Worm (Caenorhabditis elegans): Measurements from ENCODE around the gene srz-47.

srz-47 gene

DNA sequence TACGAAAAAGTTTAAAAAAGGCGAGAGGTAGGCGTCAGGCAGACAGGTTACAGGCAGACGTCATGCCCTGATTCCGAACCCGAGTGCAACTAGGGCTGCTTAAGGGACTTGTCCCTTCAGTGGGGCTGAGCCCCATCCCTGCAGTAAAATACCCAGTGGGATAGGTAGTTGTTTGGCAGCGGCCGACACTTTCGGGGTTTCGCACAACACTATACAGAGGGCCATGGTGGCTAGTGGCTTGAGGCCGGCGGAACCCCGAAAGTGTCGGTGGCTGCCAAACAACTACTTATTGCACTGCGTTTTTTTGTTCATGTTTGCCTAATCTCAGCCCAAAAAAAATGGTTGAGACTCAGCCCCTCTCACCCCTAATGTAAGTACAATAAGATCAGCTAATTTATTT is 23.5 kb upstream of the srz-47 start:
- TF ChIP-seq fkh-2 (tag; optimal IDR thresholded peaks at IDR 0.05), result no peak
- TF ChIP-seq ceh-16 (tag; optimal IDR thresholded peaks at IDR 0.05), result no peak
- no peak for TF ChIP-seq unc-39 (tag; optimal IDR thresholded peaks at IDR 0.05)
- no peak for TF ChIP-seq lsy-12 (tag; optimal IDR thresholded peaks at IDR 0.05)

DNA sequence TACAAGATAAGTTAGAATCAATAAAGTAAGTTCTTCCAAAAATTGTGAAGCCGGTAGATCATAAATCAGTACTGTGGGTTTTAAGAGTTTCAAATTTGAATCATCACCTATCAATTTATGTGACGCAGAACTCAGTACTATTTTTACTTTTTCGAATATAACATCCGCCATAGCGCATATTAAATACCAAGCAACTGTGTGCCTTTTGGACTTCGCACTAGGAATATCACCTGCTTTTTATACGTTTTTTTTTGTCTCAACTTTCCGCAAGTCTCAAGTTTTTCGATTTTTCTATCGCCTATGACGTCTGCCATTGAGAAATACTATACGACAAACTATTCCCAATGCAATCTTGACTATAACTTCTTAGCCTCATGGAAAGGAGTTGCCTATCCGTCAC is 20.6 kb upstream of the srz-47 start, which contains the start of gene srh-113:
Gene srh-113 (plus strand): TSS at position 301 of the 400 bp plus-strand sequence.
- TF ChIP-seq egl-27 (tag; optimal IDR thresholded peaks at IDR 0.05), result no peak
- TF ChIP-seq nhr-12 (tag; optimal IDR thresholded peaks at IDR 0.05), result no peak
- TF ChIP-seq fos-1 (tag; optimal IDR thresholded peaks at IDR 0.05), result no peak
- no peak for TF ChIP-seq egl-5 (tag; optimal IDR thresholded peaks at IDR 0.05)
- no peak for TF ChIP-seq nfya-1 (tag; optimal IDR thresholded peaks at IDR 0.05; ENCODE audit: insufficient read depth)
- TF ChIP-seq nhr-67 (tag; optimal IDR thresholded peaks at IDR 0.05), result no peak
- TF ChIP-seq nhr-43 (tag; optimal IDR thresholded peaks at IDR 0.05; ENCODE audit: poor library complexity, severe bottlenecking), result no peak
- TF ChIP-seq elt-1 (tag; optimal IDR thresholded peaks at IDR 0.05), result no peak
- no peak for TF ChIP-seq skn-1 (tag; optimal IDR thresholded peaks at IDR 0.05)
- no peak for TF ChIP-seq nhr-23 (tag; optimal IDR thresholded peaks at IDR 0.05)
- no peak for TF ChIP-seq ceh-16 (tag; optimal IDR thresholded peaks at IDR 0.05)
- TF ChIP-seq ceh-28 (tag; optimal IDR thresholded peaks at IDR 0.05), result no peak
- TF ChIP-seq lsy-12 (tag; optimal IDR thresholded peaks at IDR 0.05), result no peak
- TF ChIP-seq lin-15B (tag; optimal IDR thresholded peaks at IDR 0.05), result no peak
- no peak for TF ChIP-seq ceh-9 (tag; optimal IDR thresholded peaks at IDR 0.05)

DNA sequence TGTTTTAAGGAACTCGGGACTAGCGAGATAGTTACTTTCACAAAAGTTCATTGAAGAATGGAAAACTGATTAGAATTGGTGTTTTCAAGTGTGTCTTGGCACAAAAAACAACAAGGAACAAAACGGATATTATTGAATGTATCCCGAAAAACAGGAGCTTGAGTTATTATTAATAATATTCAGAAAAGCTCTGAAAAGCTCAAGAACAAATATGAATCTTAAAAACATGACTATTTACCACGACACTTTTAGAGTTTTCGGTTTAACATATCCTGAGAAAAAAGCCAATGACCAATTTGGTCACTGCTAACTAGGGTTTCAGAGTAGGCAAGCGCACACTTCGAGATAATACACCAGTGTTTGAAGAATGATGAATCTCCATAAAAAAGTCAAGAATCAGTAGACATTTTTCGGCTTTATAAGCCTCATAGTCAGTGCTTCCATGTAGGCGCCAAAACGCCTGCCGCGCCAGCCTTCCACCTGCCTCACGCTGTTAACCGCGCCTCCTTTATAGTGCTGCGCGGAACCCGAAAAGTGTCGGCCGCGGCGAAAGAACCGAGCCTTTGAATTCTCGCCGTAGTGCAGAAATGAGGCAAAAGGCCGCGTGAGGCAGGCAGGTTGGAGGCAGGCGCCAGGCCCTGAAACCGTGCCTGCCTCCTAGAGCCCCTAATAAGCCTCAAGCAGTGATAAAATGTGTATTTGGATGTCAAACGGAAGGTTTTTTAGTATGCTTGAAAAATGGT is 20.0 kb upstream of the srz-47 start, which contains the start of gene srh-236:
Gene srh-236 (minus strand): TSS at position 51 of the 743 bp plus-strand sequence.
- no peak for TF ChIP-seq nhr-43 (tag; optimal IDR thresholded peaks at IDR 0.05; ENCODE audit: poor library complexity, severe bottlenecking)
- TF ChIP-seq nhr-237 (tag; optimal IDR thresholded peaks at IDR 0.05), result no peak
- no peak for TF ChIP-seq ceh-16 (tag; optimal IDR thresholded peaks at IDR 0.05)
- no peak for TF ChIP-seq nhr-25 (tag; optimal IDR thresholded peaks at IDR 0.05)
- no peak for TF ChIP-seq ZK546.5 (tag; optimal IDR thresholded peaks at IDR 0.05)
- TF ChIP-seq R02D3.7 (tag; optimal IDR thresholded peaks at IDR 0.05), result no peak
- TF ChIP-seq skn-1 (tag; optimal IDR thresholded peaks at IDR 0.05), result no peak
- no peak for TF ChIP-seq zag-1 (tag; optimal IDR thresholded peaks at IDR 0.05)
- TF ChIP-seq fos-1 (tag; optimal IDR thresholded peaks at IDR 0.05), result no peak
- TF ChIP-seq hmg-11 (tag; optimal IDR thresholded peaks at IDR 0.05), result no peak
- TF ChIP-seq elt-3 (tag; optimal IDR thresholded peaks at IDR 0.05), result no peak
- no peak for TF ChIP-seq lin-15B (tag; optimal IDR thresholded peaks at IDR 0.05)
- TF ChIP-seq unc-62 (GFP tag; optimal IDR thresholded peaks at IDR 0.05), result no peak
- TF ChIP-seq daf-12 (tag; optimal IDR thresholded peaks at IDR 0.05), result no peak

DNA sequence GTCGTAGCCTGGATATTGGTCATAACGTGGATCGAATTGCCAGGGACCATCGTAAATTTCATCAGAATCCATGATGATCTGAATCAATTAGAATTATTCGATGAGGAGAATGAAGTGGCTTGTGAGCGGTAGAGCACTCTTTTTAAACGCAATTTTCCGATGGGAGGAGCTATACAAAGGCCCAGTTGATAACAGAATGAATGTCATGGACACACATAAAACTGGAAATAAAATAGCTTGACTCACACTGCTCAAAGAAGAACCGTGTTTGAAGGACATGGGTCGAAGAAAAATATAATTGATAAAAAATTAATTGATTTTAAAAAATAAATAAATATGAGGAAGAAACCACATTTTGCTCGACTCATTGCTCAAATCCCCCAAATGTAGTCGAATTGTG is 15.9 kb upstream of the srz-47 start, which contains the start of gene Y68A4A.13:
Gene Y68A4A.13 (minus strand): TSS at position 101 of the 400 bp plus-strand sequence.
- TF ChIP-seq fkh-2 (tag; optimal IDR thresholded peaks at IDR 0.05) (no peak), lin-39 (tag; optimal IDR thresholded peaks at IDR 0.05) (no peak), daf-12 (tag; optimal IDR thresholded peaks at IDR 0.05) (no peak), nhr-43 (tag; optimal IDR thresholded peaks at IDR 0.05; ENCODE audit: poor library complexity, severe bottlenecking) (no peak), nfya-1 (tag; optimal IDR thresholded peaks at IDR 0.05; ENCODE audit: insufficient read depth) (no peak), pqm-1 (tag; optimal IDR thresholded peaks at IDR 0.05) (no peak), zag-1 (tag; optimal IDR thresholded peaks at IDR 0.05) (no peak), snpc-4 (tag; optimal IDR thresholded peaks at IDR 0.05) (no peak), mml-1 (tag; optimal IDR thresholded peaks at IDR 0.05) (no peak), hmg-11 (tag; optimal IDR thresholded peaks at IDR 0.05) (no peak), ceh-9 (tag; optimal IDR thresholded peaks at IDR 0.05) (no peak), ama-1 (optimal IDR thresholded peaks at IDR 0.05) (no peak), sea-2 (GFP tag; optimal IDR thresholded peaks at IDR 0.05) (no peak), ztf-4 (tag; optimal IDR thresholded peaks at IDR 0.05) (no peak), fos-1 (tag; optimal IDR thresholded peaks at IDR 0.05) (no peak), skn-1 (tag; optimal IDR thresholded peaks at IDR 0.05) (no peak), elt-3 (tag; optimal IDR thresholded peaks at IDR 0.05) (no peak), nhr-11 (tag; optimal IDR thresholded peaks at IDR 0.05) (no peak), mdl-1 (tag; optimal IDR thresholded peaks at IDR 0.05) (no peak), ceh-28 (tag; optimal IDR thresholded peaks at IDR 0.05) (no peak)
